Worm (Caenorhabditis elegans) whole organism, young adult: ENCODE measurements around the gene T01G1.2.

ENCODE experiments used
- B0019.2 ChIP-seq: fragments of 200-800 bp; sonication (Bioruptor generic); conservative IDR thresholded peaks from 2 replicates; pipeline ENCODE4 v1.3.6; 2022; ENCODE audit warnings: missing genetic modification reagents, missing genetic modification characterization, missing compliant biosample characterization
- C17E4.6 ChIP-seq: fragments of 200-800 bp; sonication (Bioruptor generic); IDR thresholded peaks from 2 replicates; pipeline ENCODE4 v1.3.6; 2022; ENCODE audit warnings: missing genetic modification reagents, missing genetic modification characterization, missing compliant biosample characterization
- D2030.7 ChIP-seq: fragments of 200-800 bp; sonication (Bioruptor generic); IDR thresholded peaks from 2 replicates; pipeline ENCODE4 v1.3.6; 2022; ENCODE audit warnings: missing genetic modification reagents, missing genetic modification characterization, missing compliant biosample characterization
- F33H1.4 ChIP-seq: fragments of 200-800 bp; sonication (Bioruptor generic); IDR thresholded peaks from 2 replicates; pipeline ENCODE4 v1.3.6; 2022; ENCODE audit warnings: missing genetic modification reagents, missing genetic modification characterization, missing compliant biosample characterization
- F57A8.1 ChIP-seq: fragments of 200-800 bp; sonication (Bioruptor generic); optimal IDR thresholded peaks from 2 replicates; lab custom pipeline; 2018; ENCODE audit warnings: mild to moderate bottlenecking, missing genetic modification characterization, moderate library complexity, missing compliant biosample characterization
- Y53F4B.3 ChIP-seq: fragments of 200-800 bp; sonication (Bioruptor generic); IDR thresholded peaks from 2 replicates; pipeline ENCODE4 v1.3.6; 2022; ENCODE audit warnings: missing genetic modification reagents, missing genetic modification characterization, missing compliant biosample characterization
- ZK185.1 ChIP-seq: sonication (generic microtip); optimal IDR thresholded peaks from 2 replicates; lab custom pipeline; 2016; ENCODE audit warnings: mild to moderate bottlenecking, missing genetic modification characterization, missing compliant biosample characterization; ENCODE audit not compliant: poor library complexity, severe bottlenecking
- bed-1 ChIP-seq: fragments of 200-800 bp; sonication (Bioruptor generic); IDR thresholded peaks from 2 replicates; pipeline ENCODE4 v1.3.6; 2022; ENCODE audit warnings: missing genetic modification reagents, missing genetic modification characterization, missing compliant biosample characterization
- ceh-40 ChIP-seq: fragments of 200-800 bp; sonication (Bioruptor generic); IDR thresholded peaks from 2 replicates; pipeline ENCODE4 v1.3.6; 2022; ENCODE audit warnings: missing genetic modification characterization, missing compliant biosample characterization
- ceh-79 ChIP-seq: sonication (generic microtip); optimal IDR thresholded peaks from 2 replicates; lab custom pipeline; 2017; ENCODE audit warnings: mild to moderate bottlenecking, missing genetic modification characterization, missing compliant biosample characterization
- ceh-91 ChIP-seq: fragments of 200-800 bp; sonication (Bioruptor generic); IDR thresholded peaks from 2 replicates; pipeline ENCODE4 v1.3.6; 2022; ENCODE audit warnings: missing genetic modification reagents, missing genetic modification characterization, missing compliant biosample characterization
- chd-7 ChIP-seq: sonication (generic microtip); optimal IDR thresholded peaks from 2 replicates; lab custom pipeline; 2016; ENCODE audit warnings: mild to moderate bottlenecking, missing genetic modification characterization, moderate library complexity, missing compliant biosample characterization
- dox-1 ChIP-seq: fragments of 200-800 bp; sonication (Bioruptor generic); IDR thresholded peaks from 2 replicates; pipeline ENCODE4 v1.3.6; 2022; ENCODE audit warnings: missing genetic modification reagents, missing genetic modification characterization, missing compliant biosample characterization
- dpl-1 ChIP-seq: fragments of 150-350 bp; optimal IDR thresholded peaks from 2 replicates; lab custom pipeline; 2014; ENCODE audit warnings: missing biosample characterization, missing genetic modification reagents, missing genetic modification characterization
- efl-1 ChIP-seq: fragments of 150-350 bp; optimal IDR thresholded peaks from 2 replicates; lab custom pipeline; 2014; ENCODE audit warnings: missing biosample characterization, missing genetic modification reagents, missing genetic modification characterization
- lin-40 ChIP-seq: sonication (generic microtip); optimal IDR thresholded peaks from 2 replicates; lab custom pipeline; 2016; ENCODE audit warnings: missing genetic modification characterization, mild to moderate bottlenecking, missing compliant biosample characterization, missing genotype, missing genetic modification reagents
- lin-54 ChIP-seq: fragments of 200-800 bp; sonication (Bioruptor generic); optimal IDR thresholded peaks from 2 replicates; lab custom pipeline; 2018; ENCODE audit warnings: mild to moderate bottlenecking, missing genetic modification characterization, missing compliant biosample characterization
- lsl-1 ChIP-seq: fragments of 200-800 bp; sonication (Bioruptor generic); optimal IDR thresholded peaks from 2 replicates; lab custom pipeline; 2018; ENCODE audit warnings: mild to moderate bottlenecking, missing genetic modification characterization, moderate library complexity, missing compliant biosample characterization
- madf-6 ChIP-seq: fragments of 200-800 bp; sonication (Bioruptor generic); IDR thresholded peaks from 2 replicates; pipeline ENCODE4 v1.3.6; 2022; ENCODE audit warnings: missing genetic modification reagents, missing genetic modification characterization, missing compliant biosample characterization
- madf-8 ChIP-seq: fragments of 200-800 bp; sonication (Bioruptor generic); conservative IDR thresholded peaks from 2 replicates; pipeline ENCODE4 v1.3.6; 2022; ENCODE audit warnings: missing genetic modification reagents, missing genetic modification characterization, missing compliant biosample characterization
- sdz-38 ChIP-seq: sonication (generic microtip); optimal IDR thresholded peaks from 2 replicates; lab custom pipeline; 2016; ENCODE audit warnings: missing genotype, missing genetic modification characterization, missing compliant biosample characterization
- snpc-4 ChIP-seq, 5 experiments: fragments of 150-350 bp in 1 of 5; sonication (generic microtip) in 4 of 5; optimal IDR thresholded peaks; 2 replicates each; lab custom pipeline; 2014 to 2018; ENCODE audit warnings: missing genetic modification characterization in 5 of 5, missing biosample characterization in 3 of 5, antibody characterized with exemption in 2 of 5, mild to moderate bottlenecking in 2 of 5, missing compliant biosample characterization in 2 of 5, missing genotype in 2 of 5, moderate library complexity in 2 of 5, missing genetic modification reagents in 1 of 5
- somi-1 ChIP-seq: fragments of 200-800 bp; sonication (Bioruptor generic); optimal IDR thresholded peaks from 2 replicates; lab custom pipeline; 2018; ENCODE audit warnings: mild to moderate bottlenecking, missing genetic modification characterization, missing compliant biosample characterization
- tlf-1 ChIP-seq: fragments of 200-800 bp; sonication (Bioruptor generic); optimal IDR thresholded peaks from 2 replicates; lab custom pipeline; 2018; ENCODE audit warnings: mild to moderate bottlenecking, missing genetic modification characterization, missing compliant biosample characterization
- unc-130 ChIP-seq: sonication (generic microtip); optimal IDR thresholded peaks from 2 replicates; lab custom pipeline; 2016; ENCODE audit warnings: missing genetic modification reagents, missing genetic modification characterization, missing compliant biosample characterization
- xnd-1 ChIP-seq: sonication (generic microtip); optimal IDR thresholded peaks from 2 replicates; lab custom pipeline; 2016; ENCODE audit warnings: missing genotype, missing genetic modification reagents, missing genetic modification characterization, missing compliant biosample characterization
- ztf-25 ChIP-seq: fragments of 200-800 bp; sonication (Bioruptor generic); IDR thresholded peaks from 2 replicates; pipeline ENCODE4 v1.3.6; 2022; ENCODE audit warnings: missing genetic modification reagents, missing genetic modification characterization, missing compliant biosample characterization

Gene T01G1.2

ce11 chrIV:11403288-11403991 is 49.2 kb downstream of the T01G1.2 start, which contains the start of the genes memi-3 and cyp-31A2:
Gene memi-3 (minus strand): TSS chrIV:11403338.
Gene cyp-31A2 (plus strand): TSS chrIV:11403961.
- no peak for TF ChIP-seq ceh-79 (tag; lab: Kevin White, UChicago)
- TF ChIP-seq D2030.7 (GFP tag; lab: Robert Waterston, UW): peak; percentile 39; the same call in 1 of the 2 replicates
- peak; percentile 87 for TF ChIP-seq F33H1.4 (GFP tag; lab: Robert Waterston, UW)
- no peak for TF ChIP-seq bed-1 (GFP tag; lab: Robert Waterston, UW)
- TF ChIP-seq dox-1 (GFP tag; lab: Robert Waterston, UW): no peak
- peak; percentile 39 for TF ChIP-seq unc-130 (GFP tag; lab: Kevin White, UChicago)
- no peak for TF ChIP-seq somi-1 (GFP tag; lab: Kevin White, UChicago)
- TF ChIP-seq lin-54 (GFP tag; lab: Kevin White, UChicago): peak; percentile 45
- peak; percentile 5; the same call in 1 of the 2 replicates for TF ChIP-seq madf-8
- no peak for TF ChIP-seq Y53F4B.3 (GFP tag; lab: Robert Waterston, UW)
- TF ChIP-seq efl-1 (GFP tag; lab: Kevin White, UChicago): peak; percentile 76
- TF ChIP-seq lin-40 (tag; lab: Kevin White, UChicago): no peak
- no peak for TF ChIP-seq tlf-1 (GFP tag; lab: Kevin White, UChicago)
- no peak for TF ChIP-seq ZK185.1 (tag; lab: Kevin White, UChicago)
- no peak for TF ChIP-seq B0019.2 (GFP tag; lab: Robert Waterston, UW)
- no peak for TF ChIP-seq chd-7 (tag; lab: Kevin White, UChicago)
- TF ChIP-seq snpc-4 (GFP tag; optimal IDR thresholded peaks at IDR 0.05; lab: Kevin White, UChicago): no peak
- peak in 1 of 4 experiments; percentile 7 for TF ChIP-seq snpc-4 (tag; optimal IDR thresholded peaks at IDR 0.05; lab: Kevin White, UChicago)
- TF ChIP-seq ceh-40 (GFP tag; lab: Robert Waterston, UW): no peak
- peak; percentile 86 for TF ChIP-seq madf-6
- peak; percentile 82 for TF ChIP-seq lsl-1
- peak; percentile 40; the same call in 1 of the 2 replicates for TF ChIP-seq ceh-91 (GFP tag; lab: Robert Waterston, UW)
- TF ChIP-seq dpl-1 (GFP tag; lab: Kevin White, UChicago): peak; percentile 50
- TF ChIP-seq ztf-25 (GFP tag; lab: Robert Waterston, UW): no peak
- no peak for TF ChIP-seq sdz-38
- no peak for TF ChIP-seq F57A8.1
- no peak for TF ChIP-seq C17E4.6 (GFP tag; lab: Robert Waterston, UW)
- TF ChIP-seq xnd-1 (tag; lab: Kevin White, UChicago): peak; percentile 80
- TF ChIP-seq, all 124 proteins: peak for 12
